Worm (Caenorhabditis elegans): Measurements from ENCODE around the gene asg-2.

The asg-2 gene

DNA sequence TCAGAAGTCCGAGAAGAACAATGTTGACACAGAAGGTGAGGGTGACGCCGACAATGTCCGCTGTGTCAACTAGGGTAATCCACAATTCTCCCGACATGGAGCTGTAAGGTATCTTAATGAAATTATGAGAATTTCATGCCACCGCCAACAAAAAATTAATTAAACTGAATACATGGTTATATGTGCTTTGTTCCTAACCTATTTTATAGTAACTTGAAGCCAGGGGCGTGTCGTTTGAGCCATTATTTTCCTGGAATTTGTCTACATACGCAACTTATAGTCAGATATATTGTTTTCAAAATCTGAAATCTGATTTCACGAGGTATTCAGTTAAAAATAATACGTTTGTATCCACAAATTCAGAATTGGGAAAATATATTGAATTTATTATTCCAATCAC is 24.8 kb downstream of the asg-2 start, which contains the start of gene odr-10:
Gene odr-10 (minus strand): TSS at position 101 of the 400 bp plus-strand sequence.
- TF ChIP-seq fkh-8 (tag; optimal IDR thresholded peaks at IDR 0.05) (peak; percentile 31), ceh-8 (GFP tag; optimal IDR thresholded peaks at IDR 0.05) (no peak)

ce11 chrX:6866900-6867299 is 25.8 kb downstream of the asg-2 start:
- TF ChIP-seq ceh-88 (GFP tag; IDR thresholded peaks at IDR 0.05) = no peak
- TF ChIP-seq mdl-1 (tag; optimal IDR thresholded peaks at IDR 0.05) = no peak
- no peak for TF ChIP-seq nhr-77 (tag; optimal IDR thresholded peaks at IDR 0.05)
- TF ChIP-seq lin-14 (GFP tag; optimal IDR thresholded peaks at IDR 0.05) = no peak
- no peak for TF ChIP-seq nhr-11 (tag; optimal IDR thresholded peaks at IDR 0.05)
- no peak for TF ChIP-seq unc-98 (GFP tag; IDR thresholded peaks at IDR 0.05)
- TF ChIP-seq xbp-1 (tag; optimal IDR thresholded peaks at IDR 0.05) = no peak

DNA sequence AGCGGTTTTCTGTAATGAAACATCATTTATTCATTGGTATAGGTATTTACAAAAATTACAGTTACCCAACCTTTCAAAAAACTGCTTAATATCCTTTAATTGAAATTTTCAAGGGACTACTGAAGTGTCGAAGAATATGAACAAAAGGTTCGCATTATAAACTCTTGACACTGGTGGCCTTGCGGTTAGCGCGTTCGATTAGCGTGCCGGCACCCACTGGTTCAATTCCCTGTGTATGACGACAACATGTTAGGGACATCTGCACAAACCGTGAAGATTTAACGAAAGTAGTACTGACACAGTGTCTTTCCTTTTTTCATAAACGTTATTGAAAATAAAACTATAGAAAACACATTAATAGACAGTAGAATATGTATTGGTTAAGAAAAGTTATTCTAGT is 26.6 kb downstream of the asg-2 start:
- TF ChIP-seq dpl-1 (GFP tag; optimal IDR thresholded peaks at IDR 0.05) (peak in 1 of 3 experiments; percentile 11), pax-3 (tag; optimal IDR thresholded peaks at IDR 0.05) (no peak), sptf-1 (tag; optimal IDR thresholded peaks at IDR 0.05) (no peak), nhr-28 (tag; optimal IDR thresholded peaks at IDR 0.05) (no peak), lin-35 (GFP tag; optimal IDR thresholded peaks at IDR 0.05) (no peak), sup-37 (GFP tag; optimal IDR thresholded peaks at IDR 0.05) (no peak), sox-4 (tag; optimal IDR thresholded peaks at IDR 0.05) (no peak), ztf-11 (tag; optimal IDR thresholded peaks at IDR 0.05) (peak in 1 of 2 experiments; percentile 8), jun-1 (tag; optimal IDR thresholded peaks at IDR 0.05) (no peak), nhr-47 (tag; optimal IDR thresholded peaks at IDR 0.05) (peak; percentile 47), mef-2 (tag; optimal IDR thresholded peaks at IDR 0.05) (no peak), nhr-76 (tag; optimal IDR thresholded peaks at IDR 0.05) (no peak), nhr-237 (tag; optimal IDR thresholded peaks at IDR 0.05) (no peak), Y116A8C.19 (tag; optimal IDR thresholded peaks at IDR 0.05; ENCODE audit: borderline replicate concordance) (no peak), zip-4 (GFP tag; optimal IDR thresholded peaks at IDR 0.05) (no peak), nhr-85 (tag) (peak; percentile 83), lin-13 (GFP tag; optimal IDR thresholded peaks at IDR 0.05) (no peak), hlh-17 (GFP tag; optimal IDR thresholded peaks at IDR 0.05; ENCODE audit: borderline replicate concordance) (no peak), pqm-1 (tag; optimal IDR thresholded peaks at IDR 0.05) (no peak), unc-98 (GFP tag; IDR thresholded peaks at IDR 0.05) (no peak), elt-3 (tag; optimal IDR thresholded peaks at IDR 0.05) (peak in 3 of 6 experiments; percentile 25 to 46 (median 28)), lin-15B (tag; optimal IDR thresholded peaks at IDR 0.05) (no peak), mep-1 (tag; optimal IDR thresholded peaks at IDR 0.05) (peak; percentile 66), zag-1 (tag; optimal IDR thresholded peaks at IDR 0.05) (no peak), C34B4.2 (tag; optimal IDR thresholded peaks at IDR 0.05) (no peak), pag-3 (tag; optimal IDR thresholded peaks at IDR 0.05; ENCODE audit: borderline replicate concordance, insufficient read depth) (no peak), unc-86 (tag; optimal IDR thresholded peaks at IDR 0.05) (no peak), ceh-82 (tag; optimal IDR thresholded peaks at IDR 0.05) (peak in 1 of 3 experiments; percentile 15), mab-9 (GFP tag; IDR thresholded peaks at IDR 0.05) (no peak), lin-39 (tag; optimal IDR thresholded peaks at IDR 0.05) (no peak), ces-1 (GFP tag; optimal IDR thresholded peaks at IDR 0.05) (no peak), fos-1 (tag; optimal IDR thresholded peaks at IDR 0.05) (no peak), nhr-12 (tag; optimal IDR thresholded peaks at IDR 0.05) (no peak), F16B12.6 (tag; optimal IDR thresholded peaks at IDR 0.05) (no peak), ama-1 (optimal IDR thresholded peaks at IDR 0.05) (no peak), nhr-90 (tag; optimal IDR thresholded peaks at IDR 0.05; ENCODE audit: poor library complexity) (peak; percentile 66), tbx-2 (tag; optimal IDR thresholded peaks at IDR 0.05) (no peak), vab-15 (tag; optimal IDR thresholded peaks at IDR 0.05) (no peak), ztf-4 (tag; optimal IDR thresholded peaks at IDR 0.05) (no peak), C04F5.9 (tag; optimal IDR thresholded peaks at IDR 0.05) (no peak), ceh-8 (GFP tag; optimal IDR thresholded peaks at IDR 0.05) (no peak), isw-1 (GFP tag; IDR thresholded peaks at IDR 0.05) (no peak), blmp-1 (tag; optimal IDR thresholded peaks at IDR 0.05) (no peak)
